Fruit fly (Drosophila melanogaster): ENCODE data around the gene Smox.

DNA sequence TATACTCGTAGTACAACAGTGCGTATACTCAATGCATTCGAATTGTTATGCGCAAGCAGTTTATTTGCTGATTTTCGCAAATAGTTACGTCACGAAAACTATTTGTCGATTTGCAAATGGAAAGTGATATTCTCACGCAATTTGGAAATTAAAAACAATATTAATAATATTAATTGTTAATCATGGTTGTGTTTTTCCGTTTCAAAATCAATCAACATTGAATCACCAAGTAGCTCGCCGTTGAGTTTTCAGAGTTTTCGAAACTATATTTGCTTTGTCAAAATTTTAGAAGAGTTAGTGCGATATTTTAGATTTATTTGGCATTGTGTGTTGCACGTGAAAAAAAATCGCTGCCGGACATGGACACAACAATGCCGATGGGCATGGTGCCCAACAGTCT, 17.7 kb upstream of the Smox start, which contains the start of gene CG15337:
- TF ChIP-seq Gug (GFP tag; IDR thresholded peaks at IDR 0.05): no peak
- no peak for TF ChIP-seq Smox (GFP tag; optimal IDR thresholded peaks at IDR 0.05)
- TF ChIP-seq dac (GFP tag; optimal IDR thresholded peaks at IDR 0.05): no peak
- TF ChIP-seq Ets96B (tag; optimal IDR thresholded peaks at IDR 0.05): no peak
- TF ChIP-seq Blimp-1 (GFP tag; optimal IDR thresholded peaks at IDR 0.05): no peak
- TF ChIP-seq Met (GFP tag; optimal IDR thresholded peaks at IDR 0.05): no peak
- TF ChIP-seq Eip93F (GFP tag; optimal IDR thresholded peaks at IDR 0.05): no peak
- TF ChIP-seq vri (GFP tag; optimal IDR thresholded peaks at IDR 0.05): no peak
- TF ChIP-seq lz (GFP tag; optimal IDR thresholded peaks at IDR 0.05): no peak
- no peak for TF ChIP-seq CG8319 (GFP tag; optimal IDR thresholded peaks at IDR 0.05)
- no peak for TF ChIP-seq CG32006 (GFP tag; optimal IDR thresholded peaks at IDR 0.05)
- TF ChIP-seq CG16779 (tag; optimal IDR thresholded peaks at IDR 0.05): no peak
- no peak for TF ChIP-seq CG6808 (GFP tag; optimal IDR thresholded peaks at IDR 0.05)

Data from whole organism, prepupa.